Fruit fly (Drosophila melanogaster) S2 (cell line): ENCODE results near the gene Idgf2.

Experiments used
- CG8478 ChIP-seq: fragments of >200 bp; optimal IDR thresholded peaks from 2 replicates; lab custom pipeline; 2018
- CTCF ChIP-seq, 2 experiments: fragments of >200 bp; optimal IDR thresholded peaks; 2 replicates each; lab custom pipeline; 2018

- TF ChIP-seq CG8478: no peak
- TF ChIP-seq CTCF (optimal IDR thresholded peaks at IDR 0.05; lab: Kevin White, UChicago): no peak
These were observed 45.6 kb downstream of the Idgf2 start for dm6 chr2L:16492617-16493203.
